Fruit fly (Drosophila melanogaster): ENCODE measurements around the gene CG43336.

CG43336 gene

dm6 chr3R:15642804-15643203 is 5.8 kb downstream of the CG43336 start (continued):
- no peak for TF ChIP-seq CG4360 (GFP tag; IDR thresholded peaks at IDR 0.05)
- TF ChIP-seq danr (GFP tag; IDR thresholded peaks at IDR 0.05) = no peak
- TF ChIP-seq ranshi (GFP tag; IDR thresholded peaks at IDR 0.05) = peak; percentile 46; the same call in 1 of the 2 replicates
- TF ChIP-seq CG4328 (GFP tag; optimal IDR thresholded peaks at IDR 0.05) = no peak
- peak; percentile 8 for TF ChIP-seq nerfin-1 (tag; optimal IDR thresholded peaks at IDR 0.05)
- TF ChIP-seq Gug (GFP tag; IDR thresholded peaks at IDR 0.05) = peak; percentile 26; the same call in 1 of the 4 replicates
- peak; percentile 41 for TF ChIP-seq Hsf (GFP tag; optimal IDR thresholded peaks at IDR 0.05)
- no peak for TF ChIP-seq nerfin-2 (GFP tag; IDR thresholded peaks at IDR 0.05; ENCODE audit: partially characterized antibody)
- no peak for TF ChIP-seq CG12219 (GFP tag; optimal IDR thresholded peaks at IDR 0.05)
- TF ChIP-seq wek (GFP tag; optimal IDR thresholded peaks at IDR 0.05) = no peak
- no peak for TF ChIP-seq Lpt (GFP tag; optimal IDR thresholded peaks at IDR 0.05)
- no peak for TF ChIP-seq ATbp (GFP tag; optimal IDR thresholded peaks at IDR 0.05)
- TF ChIP-seq ssp (GFP tag; IDR thresholded peaks at IDR 0.05) = peak; percentile 17; the same call in 1 of the 2 replicates
- TF ChIP-seq CG18599 (GFP tag; optimal IDR thresholded peaks at IDR 0.05) = peak; percentile 7
- no peak for TF ChIP-seq dysf (GFP tag; IDR thresholded peaks at IDR 0.05)
- no peak for TF ChIP-seq CG9817 (tag; optimal IDR thresholded peaks at IDR 0.05)
- no peak for TF ChIP-seq Dll (GFP tag; IDR thresholded peaks at IDR 0.05; ENCODE audit: partially characterized antibody)
- TF ChIP-seq CG12659 (GFP tag; optimal IDR thresholded peaks at IDR 0.05) = no peak
- no peak for TF ChIP-seq CG5953 (GFP tag; IDR thresholded peaks at IDR 0.05)
- no peak for TF ChIP-seq caup (GFP tag; optimal IDR thresholded peaks at IDR 0.05; ENCODE audit: severe bottlenecking)
- TF ChIP-seq sim (GFP tag; IDR thresholded peaks at IDR 0.05) = no peak
- no peak for TF ChIP-seq CG18011 (GFP tag; optimal IDR thresholded peaks at IDR 0.05)
- TF ChIP-seq zf30C (GFP tag; optimal IDR thresholded peaks at IDR 0.05) = peak; percentile 85
- TF ChIP-seq dati (GFP tag; IDR thresholded peaks at IDR 0.05) = no peak
- no peak for TF ChIP-seq disco-r (GFP tag; optimal IDR thresholded peaks at IDR 0.05)
- peak; percentile 66 for TF ChIP-seq CG12391 (tag; optimal IDR thresholded peaks at IDR 0.05)
- TF ChIP-seq CG6765 (GFP tag; optimal IDR thresholded peaks at IDR 0.05) = no peak
- TF ChIP-seq CG7357 (GFP tag; IDR thresholded peaks at IDR 0.05) = no peak
- no peak for TF ChIP-seq Sox102F (GFP tag; optimal IDR thresholded peaks at IDR 0.05)
- peak; percentile 64 for TF ChIP-seq gem (tag; optimal IDR thresholded peaks at IDR 0.05)
- TF ChIP-seq CG10431 (GFP tag; optimal IDR thresholded peaks at IDR 0.05) = no peak
- TF ChIP-seq CG9797 (GFP tag; optimal IDR thresholded peaks at IDR 0.05) = no peak
- peak; percentile 55 for TF ChIP-seq Mes4 (GFP tag; optimal IDR thresholded peaks at IDR 0.05)
- no peak for TF ChIP-seq Hmr (GFP tag; optimal IDR thresholded peaks at IDR 0.05)
- peak; percentile 68 for TF ChIP-seq tin (GFP tag; optimal IDR thresholded peaks at IDR 0.05)
- TF ChIP-seq gfzf (GFP tag; optimal IDR thresholded peaks at IDR 0.05) = no peak
- no peak for TF ChIP-seq CG11456 (GFP tag; IDR thresholded peaks at IDR 0.05)
- TF ChIP-seq inv (GFP tag; IDR thresholded peaks at IDR 0.05; ENCODE audit: partially characterized antibody) = no peak
- TF ChIP-seq Taf1 (GFP tag; IDR thresholded peaks at IDR 0.05) = no peak
- TF ChIP-seq cg (GFP tag; optimal IDR thresholded peaks at IDR 0.05) = no peak
- TF ChIP-seq ftz-f1 (GFP tag; optimal IDR thresholded peaks at IDR 0.05) = no peak
- peak; percentile 88 for TF ChIP-seq CG4404 (GFP tag; IDR thresholded peaks at IDR 0.05)
- TF ChIP-seq CG6689 (GFP tag; IDR thresholded peaks at IDR 0.05) = peak; percentile 73
- TF ChIP-seq CG4854 (GFP tag; optimal IDR thresholded peaks at IDR 0.05) = no peak
- no peak for TF ChIP-seq grn (GFP tag; optimal IDR thresholded peaks at IDR 0.05)
- TF ChIP-seq BtbVII (GFP tag; optimal IDR thresholded peaks at IDR 0.05) = no peak
- TF ChIP-seq CG4282 (GFP tag; optimal IDR thresholded peaks at IDR 0.05) = no peak
- no peak for TF ChIP-seq hb (GFP tag; IDR thresholded peaks at IDR 0.05; ENCODE audit: partially characterized antibody)
- no peak for TF ChIP-seq ham (GFP tag; IDR thresholded peaks at IDR 0.05)
- no peak for TF ChIP-seq CG6683 (GFP tag; optimal IDR thresholded peaks at IDR 0.05)
- no peak for TF ChIP-seq CG15514 (GFP tag; optimal IDR thresholded peaks at IDR 0.05)
